Fruit fly (Drosophila melanogaster) whole organism, adult: Measurements from ENCODE around the gene CG44259.

ENCODE experiments used
- CG14711 ChIP-seq: fragments of 200-800 bp; sonication (Bioruptor generic); optimal IDR thresholded peaks from 2 replicates; lab custom pipeline; 2018; ENCODE audit warnings: missing biosample characterization, mild to moderate bottlenecking, missing genetic modification characterization, moderate library complexity
- CG1620 ChIP-seq: fragments of 200-800 bp; sonication (Bioruptor generic); optimal IDR thresholded peaks from 2 replicates; lab custom pipeline; 2016; ENCODE audit warnings: missing biosample characterization, missing genetic modification characterization
- CG33017 ChIP-seq: fragments of 200-800 bp; sonication (Bioruptor generic); optimal IDR thresholded peaks from 2 replicates; lab custom pipeline; 2018; ENCODE audit warnings: missing biosample characterization, mild to moderate bottlenecking, missing genetic modification characterization, moderate library complexity
- CG7045 ChIP-seq: fragments of 200-800 bp; sonication (Bioruptor generic); optimal IDR thresholded peaks from 2 replicates; lab custom pipeline; 2017; ENCODE audit warnings: missing biosample characterization, mild to moderate bottlenecking, missing genetic modification characterization
- Crg-1 ChIP-seq: fragments of 200-800 bp; sonication (Bioruptor generic); optimal IDR thresholded peaks from 2 replicates; lab custom pipeline; 2016; ENCODE audit warnings: missing biosample characterization, missing genetic modification characterization
- Mnt ChIP-seq: fragments of 200-800 bp; sonication (Bioruptor generic); optimal IDR thresholded peaks from 2 replicates; lab custom pipeline; 2016; ENCODE audit warnings: missing biosample characterization, mild to moderate bottlenecking, missing genetic modification characterization
- toe ChIP-seq: fragments of 200-800 bp; sonication (Bioruptor generic); optimal IDR thresholded peaks from 2 replicates; lab custom pipeline; 2016; ENCODE audit warnings: missing biosample characterization, missing genetic modification characterization

dm6 chr3R:17251271-17251670, 2.7 kb downstream of the CG44259 start:
- no peak for TF ChIP-seq toe (GFP tag; lab: Kevin White, UChicago)
- no peak for TF ChIP-seq CG33017
- TF ChIP-seq CG7045 (GFP tag; lab: Kevin White, UChicago): no peak
- TF ChIP-seq CG14711 (tag; lab: Kevin White, UChicago): no peak
- TF ChIP-seq CG1620: no peak
- no peak for TF ChIP-seq Crg-1 (GFP tag; lab: Kevin White, UChicago)
- TF ChIP-seq Mnt: no peak
